Worm (Caenorhabditis elegans) whole organism, mixed stage, embryonic: ENCODE data around the gene nhr-202.

ENCODE experiments used
- M03D4.4 ChIP-seq: sonication (generic microtip); optimal IDR thresholded peaks from 2 replicates; lab custom pipeline; 2017; ENCODE audit warnings: mild to moderate bottlenecking, missing genetic modification characterization, missing compliant biosample characterization
- bed-3 ChIP-seq: fragments of 200-800 bp; sonication (Bioruptor generic); optimal IDR thresholded peaks from 3 replicates; lab custom pipeline; 2018; ENCODE audit warnings: mild to moderate bottlenecking, missing genetic modification characterization, moderate library complexity, missing compliant biosample characterization
- blmp-1 ChIP-seq: fragments of 150-350 bp; optimal IDR thresholded peaks from 2 replicates; lab custom pipeline; 2014; ENCODE audit warnings: missing biosample characterization, missing genetic modification characterization
- ceh-39 ChIP-seq: fragments of 150-350 bp; optimal IDR thresholded peaks from 2 replicates; lab custom pipeline; 2014; ENCODE audit warnings: missing biosample characterization, missing genetic modification characterization
- ceh-43 ChIP-seq: fragments of 200-800 bp; sonication (Bioruptor generic); optimal IDR thresholded peaks from 2 replicates; lab custom pipeline; 2018; ENCODE audit warnings: mild to moderate bottlenecking, missing genetic modification characterization, moderate library complexity, missing compliant biosample characterization
- ceh-83 ChIP-seq: fragments of 200-800 bp; sonication (Bioruptor generic); optimal IDR thresholded peaks from 2 replicates; lab custom pipeline; 2018; ENCODE audit warnings: mild to moderate bottlenecking, missing genetic modification characterization, missing compliant biosample characterization
- ces-1 ChIP-seq: fragments of 150-350 bp; optimal IDR thresholded peaks from 2 replicates; lab custom pipeline; 2014; ENCODE audit warnings: missing biosample characterization, missing genetic modification reagents, missing genetic modification characterization
- cnd-1 ChIP-seq: fragments of 200-800 bp; sonication (Bioruptor generic); optimal IDR thresholded peaks from 2 replicates; lab custom pipeline; 2018; ENCODE audit warnings: mild to moderate bottlenecking, missing genetic modification characterization, missing compliant biosample characterization
- drap-1 ChIP-seq: fragments of 200-800 bp; sonication (Bioruptor generic); optimal IDR thresholded peaks from 3 replicates; lab custom pipeline; 2018; ENCODE audit warnings: mild to moderate bottlenecking, missing genetic modification characterization, missing compliant biosample characterization
- elt-1 ChIP-seq: sonication (generic microtip); optimal IDR thresholded peaks from 2 replicates; lab custom pipeline; 2017; ENCODE audit warnings: missing genetic modification characterization, mild to moderate bottlenecking, missing compliant biosample characterization, antibody characterized with exemption, moderate library complexity, borderline replicate concordance; ENCODE audit not compliant: insufficient read depth
- elt-3 ChIP-seq: fragments of 150-350 bp; optimal IDR thresholded peaks from 2 replicates; lab custom pipeline; 2014; ENCODE audit warnings: missing biosample characterization, missing genetic modification characterization
- flh-1 ChIP-seq: fragments of 200-800 bp; sonication (Bioruptor generic); optimal IDR thresholded peaks from 2 replicates; lab custom pipeline; 2018; ENCODE audit warnings: mild to moderate bottlenecking, missing genetic modification characterization, moderate library complexity, missing compliant biosample characterization
- ham-2 ChIP-seq: fragments of 200-800 bp; sonication (Bioruptor generic); optimal IDR thresholded peaks from 2 replicates; lab custom pipeline; 2018; ENCODE audit warnings: mild to moderate bottlenecking, missing genetic modification characterization, missing compliant biosample characterization
- hlh-1 ChIP-seq: fragments of 150-350 bp; optimal IDR thresholded peaks from 2 replicates; lab custom pipeline; 2014; ENCODE audit warnings: missing biosample characterization, missing genetic modification reagents, missing genetic modification characterization
- lin-13 ChIP-seq: fragments of 150-350 bp; optimal IDR thresholded peaks from 2 replicates; lab custom pipeline; 2014; ENCODE audit warnings: missing biosample characterization, missing genetic modification characterization
- lin-32 ChIP-seq: fragments of 200-800 bp; sonication (Bioruptor generic); optimal IDR thresholded peaks from 2 replicates; lab custom pipeline; 2018; ENCODE audit warnings: mild to moderate bottlenecking, missing genetic modification characterization, missing compliant biosample characterization
- lsy-2 ChIP-seq: fragments of 150-350 bp; optimal IDR thresholded peaks from 2 replicates; lab custom pipeline; 2014; ENCODE audit warnings: missing biosample characterization, missing genetic modification characterization
- mab-5 ChIP-seq: fragments of 150-350 bp; optimal IDR thresholded peaks from 2 replicates; lab custom pipeline; 2014; ENCODE audit warnings: missing biosample characterization, missing genetic modification characterization
- mep-1 ChIP-seq: fragments of 150-350 bp; optimal IDR thresholded peaks from 2 replicates; lab custom pipeline; 2017; ENCODE audit warnings: missing biosample characterization, missing genetic modification reagents, missing genetic modification characterization, inconsistent platforms
- nhr-12 ChIP-seq: fragments of 150-350 bp; optimal IDR thresholded peaks from 2 replicates; lab custom pipeline; 2014; ENCODE audit warnings: missing biosample characterization, missing genetic modification characterization
- nhr-2 ChIP-seq: fragments of 150-350 bp; optimal IDR thresholded peaks from 2 replicates; lab custom pipeline; 2014; ENCODE audit warnings: missing biosample characterization, missing genetic modification characterization
- nhr-237 ChIP-seq: fragments of 150-350 bp; optimal IDR thresholded peaks from 2 replicates; lab custom pipeline; 2014; ENCODE audit warnings: missing biosample characterization, missing genetic modification characterization
- nhr-28 ChIP-seq: fragments of 150-350 bp; optimal IDR thresholded peaks from 2 replicates; lab custom pipeline; 2014; ENCODE audit warnings: missing biosample characterization, missing genetic modification characterization
- sem-2 ChIP-seq: fragments of 200-800 bp; sonication (Bioruptor generic); optimal IDR thresholded peaks from 2 replicates; lab custom pipeline; 2018; ENCODE audit warnings: mild to moderate bottlenecking, missing genetic modification characterization, missing compliant biosample characterization
- snpc-4 ChIP-seq: fragments of 150-350 bp; optimal IDR thresholded peaks from 2 replicates; lab custom pipeline; 2014; ENCODE audit warnings: missing biosample characterization, missing genetic modification characterization
- sptf-1 ChIP-seq: sonication (generic microtip); optimal IDR thresholded peaks from 2 replicates; lab custom pipeline; 2017; ENCODE audit warnings: mild to moderate bottlenecking, missing genetic modification characterization, moderate library complexity, missing compliant biosample characterization
- tbx-8 ChIP-seq: fragments of 200-800 bp; sonication (Bioruptor generic); optimal IDR thresholded peaks from 2 replicates; lab custom pipeline; 2018; ENCODE audit warnings: mild to moderate bottlenecking, missing genetic modification characterization, moderate library complexity, missing compliant biosample characterization
- unc-120 ChIP-seq: sonication (generic microtip); optimal IDR thresholded peaks from 2 replicates; lab custom pipeline; 2017; ENCODE audit warnings: missing genetic modification characterization, missing compliant biosample characterization; ENCODE audit not compliant: poor library complexity, severe bottlenecking
- unc-62 ChIP-seq: fragments of 150-350 bp; optimal IDR thresholded peaks from 2 replicates; lab custom pipeline; 2014; ENCODE audit warnings: missing biosample characterization, missing genetic modification reagents, missing genetic modification characterization
- zip-8 ChIP-seq: fragments of 150-350 bp; optimal IDR thresholded peaks from 2 replicates; lab custom pipeline; 2014; ENCODE audit warnings: missing biosample characterization, missing genetic modification characterization
- ztf-11 ChIP-seq: fragments of 150-350 bp; optimal IDR thresholded peaks from 2 replicates; lab custom pipeline; 2014; ENCODE audit warnings: missing biosample characterization, missing genetic modification characterization

Gene nhr-202

DNA sequence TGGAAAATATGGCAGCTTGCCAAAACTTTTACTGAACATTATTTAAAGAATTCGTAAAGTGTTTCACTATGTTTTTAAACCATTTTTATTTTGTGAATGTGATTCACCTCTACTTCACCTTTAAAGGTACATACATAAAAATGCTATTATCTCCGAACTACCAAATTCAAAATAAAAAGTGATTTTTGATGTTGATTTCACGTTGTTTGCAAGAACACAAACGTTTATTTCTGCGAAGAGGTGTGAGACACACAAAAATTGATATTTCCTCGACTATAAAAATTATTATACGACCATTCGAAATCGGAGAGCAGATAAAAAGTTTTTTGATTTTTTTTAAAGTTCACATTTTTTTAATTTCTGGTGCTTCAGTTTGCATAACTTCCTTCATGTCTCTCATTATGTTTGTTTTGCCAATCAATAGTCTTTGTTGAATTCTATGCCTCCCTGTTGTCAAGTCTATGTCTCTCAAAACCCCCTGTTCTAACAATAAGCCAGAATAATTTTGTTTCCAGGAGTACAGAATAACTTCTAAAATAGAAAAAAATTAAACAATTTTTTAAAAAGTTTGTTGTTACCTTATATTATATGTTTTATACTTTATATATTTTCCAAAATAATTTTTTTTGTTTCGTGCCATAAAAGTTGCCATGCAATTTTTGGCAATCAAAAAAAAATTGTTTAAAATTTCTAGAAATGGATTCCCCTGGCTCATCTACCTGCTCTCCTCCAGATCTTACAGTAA is 11.5 kb upstream of the nhr-202 start, which contains the start of gene nhr-123:
nhr-123 (plus strand) TSS at position 695 of the 745 bp plus-strand sequence.
- no peak for TF ChIP-seq mab-5 (tag; lab: Kevin White, UChicago)
- TF ChIP-seq ceh-39 (tag; lab: Kevin White, UChicago): no peak
- no peak for TF ChIP-seq elt-3
- TF ChIP-seq M03D4.4 (tag; lab: Kevin White, UChicago): no peak
- TF ChIP-seq mep-1 (tag; lab: Kevin White, UChicago): no peak
- no peak for TF ChIP-seq blmp-1 (tag; lab: Kevin White, UChicago)
- no peak for TF ChIP-seq nhr-237 (tag; lab: Kevin White, UChicago)
- TF ChIP-seq ceh-43 (GFP tag; lab: Kevin White, UChicago): no peak
- no peak for TF ChIP-seq ham-2
- TF ChIP-seq hlh-1 (tag; lab: Kevin White, UChicago): no peak
- TF ChIP-seq lin-13: no peak
- no peak for TF ChIP-seq nhr-2 (tag; lab: Kevin White, UChicago)

DNA sequence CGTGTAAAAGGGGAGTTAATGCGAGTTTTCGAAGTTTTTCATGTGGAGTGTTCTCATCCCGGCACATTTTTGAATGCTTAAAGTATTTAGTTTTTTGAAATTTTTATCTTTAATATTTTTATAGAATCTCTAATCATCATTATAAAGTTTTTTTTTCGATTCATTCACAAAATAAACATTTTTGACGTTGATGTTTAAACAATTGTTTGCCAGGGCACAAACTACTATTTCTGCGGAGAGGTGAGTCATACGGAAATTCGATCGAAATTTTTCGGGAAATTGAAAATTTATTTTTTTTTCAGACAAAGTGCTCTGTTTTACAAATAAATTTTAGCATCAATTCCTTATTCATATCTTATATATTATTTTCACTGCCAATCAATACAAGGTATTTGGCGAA is 8.8 kb upstream of the nhr-202 start, which contains the start of gene nhr-98:
nhr-98 (plus strand) TSS at position 301 of the 400 bp plus-strand sequence.
- no peak for TF ChIP-seq ztf-11

DNA sequence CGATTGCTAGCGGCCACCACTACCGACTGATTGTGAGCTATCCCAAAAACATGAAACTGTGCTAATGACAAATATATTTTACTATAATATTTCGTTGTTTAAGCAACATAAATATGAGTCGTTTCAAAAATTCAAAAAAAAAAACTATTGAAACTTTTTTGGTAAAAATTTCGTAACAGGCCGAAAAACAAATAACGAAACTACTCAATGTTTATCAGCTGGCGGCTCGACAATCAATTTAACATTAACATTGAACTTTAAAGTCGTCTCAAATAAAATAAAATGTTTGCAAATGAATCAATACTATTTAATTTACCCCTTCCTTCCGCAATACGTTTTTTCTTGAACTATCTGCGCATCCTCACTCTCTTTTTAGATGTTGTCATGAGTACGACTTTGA is 4.5 kb upstream of the nhr-202 start:
- TF ChIP-seq nhr-237 (tag; lab: Kevin White, UChicago) (no peak), snpc-4 (tag; lab: Kevin White, UChicago) (no peak), hlh-1 (tag; lab: Kevin White, UChicago) (no peak), lsy-2 (no peak), ceh-83 (GFP tag; lab: Kevin White, UChicago) (no peak), elt-3 (no peak), blmp-1 (tag; lab: Kevin White, UChicago) (no peak), nhr-12 (tag; lab: Kevin White, UChicago) (no peak), nhr-2 (tag; lab: Kevin White, UChicago) (no peak), M03D4.4 (tag; lab: Kevin White, UChicago) (no peak), drap-1 (GFP tag; lab: Kevin White, UChicago) (no peak), lin-13 (no peak), ceh-39 (tag; lab: Kevin White, UChicago) (no peak), tbx-8 (GFP tag; lab: Kevin White, UChicago) (no peak), ztf-11 (no peak), cnd-1 (tag; lab: Kevin White, UChicago) (no peak)

DNA sequence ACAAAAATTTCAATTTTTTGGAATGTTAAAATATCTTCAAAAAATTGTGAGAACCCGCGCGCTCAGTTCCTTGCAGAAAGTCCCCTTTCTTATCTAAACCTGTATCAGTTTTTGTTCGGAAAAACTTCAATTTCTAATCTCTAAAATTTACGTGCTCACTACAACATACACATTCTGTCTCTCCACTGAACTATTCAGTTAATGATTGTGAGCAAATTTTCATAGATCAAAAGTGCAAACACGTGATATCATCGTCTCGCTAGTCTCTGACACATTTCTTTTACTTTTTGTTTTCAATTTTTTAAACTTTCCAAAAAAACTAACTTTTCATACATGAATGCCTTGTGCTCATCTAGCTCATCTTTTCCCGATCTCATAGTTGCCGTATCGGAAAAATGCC is 2.9 kb upstream of the nhr-202 start, which contains the start of gene nhr-203:
nhr-203 (plus strand) TSS at position 332 of the 400 bp plus-strand sequence.
- TF ChIP-seq nhr-28 (tag; lab: Kevin White, UChicago): no peak
- TF ChIP-seq flh-1: no peak
- no peak for TF ChIP-seq nhr-12 (tag; lab: Kevin White, UChicago)
- no peak for TF ChIP-seq mep-1 (tag; lab: Kevin White, UChicago)
- TF ChIP-seq ham-2: no peak
- TF ChIP-seq ces-1 (GFP tag; lab: Kevin White, UChicago): no peak
- TF ChIP-seq sptf-1: no peak
- TF ChIP-seq unc-62 (GFP tag; lab: Kevin White, UChicago): no peak
- no peak for TF ChIP-seq M03D4.4 (tag; lab: Kevin White, UChicago)
- TF ChIP-seq ceh-83 (GFP tag; lab: Kevin White, UChicago): no peak
- TF ChIP-seq ztf-11: no peak
- TF ChIP-seq, all 35 proteins: peak for 0

DNA sequence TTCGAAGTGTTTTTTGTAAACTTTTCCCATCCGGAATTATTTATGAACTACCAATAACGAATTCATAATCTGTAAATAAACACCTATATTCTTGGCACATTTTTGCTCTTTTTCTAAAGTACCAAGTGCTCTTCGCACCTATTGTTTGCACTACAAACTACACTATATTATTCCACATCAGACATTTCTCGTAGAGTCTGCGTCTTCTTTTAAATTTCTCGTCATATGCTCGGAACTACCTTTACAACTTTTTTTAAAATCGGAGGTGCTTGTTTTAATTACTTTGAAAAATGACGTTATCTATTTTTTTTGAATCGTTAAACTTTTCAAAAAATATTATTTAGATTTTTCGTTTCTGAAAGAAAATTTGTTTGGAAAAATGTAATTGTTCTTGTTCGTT is 2.4 kb downstream of the nhr-202 start, which contains the start of gene nhr-201:
nhr-201 (plus strand) TSS at position 29 of the 400 bp plus-strand sequence.
- TF ChIP-seq elt-1 (tag; lab: Kevin White, UChicago) (no peak), blmp-1 (tag; lab: Kevin White, UChicago) (no peak), ceh-43 (GFP tag; lab: Kevin White, UChicago) (no peak), sptf-1 (no peak), bed-3 (GFP tag; lab: Kevin White, UChicago) (no peak), elt-3 (no peak), lin-13 (no peak), nhr-2 (tag; lab: Kevin White, UChicago) (no peak), unc-120 (no peak), zip-8 (tag; lab: Kevin White, UChicago) (no peak), unc-62 (GFP tag; lab: Kevin White, UChicago) (no peak), lin-32 (GFP tag; lab: Kevin White, UChicago) (no peak), mab-5 (tag; lab: Kevin White, UChicago) (no peak), M03D4.4 (tag; lab: Kevin White, UChicago) (no peak), sem-2 (no peak), flh-1 (no peak), nhr-237 (tag; lab: Kevin White, UChicago) (no peak), ceh-39 (tag; lab: Kevin White, UChicago) (no peak), ztf-11 (no peak)
